In genomic region chr3R:5485295-5485718, dm6 we compare ENCODE assay signal across 1 fruit fly cellular context.
TF ChIP-seq lines count a peak whose summit lies in the region.

CG31550 (plus strand) TSS chr3R:5485543.

TF ChIP-seq in whole organism, embryonic, 481 proteins besides CTCF, POLR2A, EP300 and RAD21 (continued from another document and continues in another):
- TF ChIP-seq Dll (GFP tag; IDR thresholded peaks at IDR 0.05; lab: Robert Waterston, UW; ENCODE audit: partially characterized antibody) (0 out of 4 replicates have a peak, but pooled peaks have one; percentile 44), Xrp1 (GFP tag; IDR thresholded peaks at IDR 0.05; lab: Robert Waterston, UW) (peak; percentile 84), Dip3 (GFP tag; optimal IDR thresholded peaks at IDR 0.05; lab: Kevin White, UChicago) (peak; percentile 19), Deaf1 (tag; optimal IDR thresholded peaks at IDR 0.05; lab: Kevin White, UChicago) (no peak), Dp (GFP tag; optimal IDR thresholded peaks at IDR 0.05; lab: Kevin White, UChicago) (no peak), Rfx (GFP tag; IDR thresholded peaks at IDR 0.05; lab: Robert Waterston, UW) (peak; percentile 86), Adf1 (GFP tag; IDR thresholded peaks at IDR 0.05; lab: Robert Waterston, UW) (no peak), jumu (GFP tag; optimal IDR thresholded peaks at IDR 0.05; lab: Kevin White, UChicago) (no peak), CG4360 (GFP tag; IDR thresholded peaks at IDR 0.05; lab: Robert Waterston, UW) (no peak), sna (GFP tag; IDR thresholded peaks at IDR 0.05; lab: Robert Waterston, UW; ENCODE audit: partially characterized antibody) (no peak), BEAF-32 (GFP tag; optimal IDR thresholded peaks at IDR 0.05; lab: Kevin White, UChicago) (no peak), CG33557 (GFP tag; optimal IDR thresholded peaks at IDR 0.05; lab: Kevin White, UChicago) (no peak), bsh (GFP tag; optimal IDR thresholded peaks at IDR 0.05; lab: Kevin White, UChicago) (peak in 1 of 2 experiments; percentile 70), CG3065 (GFP tag; optimal IDR thresholded peaks at IDR 0.05; lab: Kevin White, UChicago) (no peak), fd3F (GFP tag; optimal IDR thresholded peaks at IDR 0.05; lab: Kevin White, UChicago) (peak; percentile 66), hth (optimal IDR thresholded peaks at IDR 0.05; lab: Kevin White, UChicago) (no peak), CG9437 (GFP tag; optimal IDR thresholded peaks at IDR 0.05; lab: Kevin White, UChicago) (peak; percentile 40), CG17612 (GFP tag; IDR thresholded peaks at IDR 0.05; lab: Robert Waterston, UW) (0 out of 2 replicates have a peak, but pooled peaks have one; percentile 9), ci (GFP tag; IDR thresholded peaks at IDR 0.05; lab: Robert Waterston, UW) (peak; percentile 76), corto (GFP tag; optimal IDR thresholded peaks at IDR 0.05; lab: Kevin White, UChicago) (no peak), CG9727 (GFP tag; optimal IDR thresholded peaks at IDR 0.05; lab: Kevin White, UChicago) (peak; percentile 77), crol (GFP tag; IDR thresholded peaks at IDR 0.05; lab: Robert Waterston, UW) (no peak), dati (GFP tag; IDR thresholded peaks at IDR 0.05; lab: Robert Waterston, UW) (no peak), Vsx1 (GFP tag; optimal IDR thresholded peaks at IDR 0.05; lab: Kevin White, UChicago) (no peak), gcm (GFP tag; optimal IDR thresholded peaks at IDR 0.05; lab: Kevin White, UChicago) (no peak), HLHmδ (GFP tag; optimal IDR thresholded peaks at IDR 0.05; lab: Kevin White, UChicago) (no peak), CG6791 (GFP tag; IDR thresholded peaks at IDR 0.05; lab: Robert Waterston, UW; ENCODE audit: partially characterized antibody) (no peak), pita (GFP tag; optimal IDR thresholded peaks at IDR 0.05; lab: Kevin White, UChicago) (no peak), NfI (GFP tag; optimal IDR thresholded peaks at IDR 0.05; lab: Kevin White, UChicago) (peak; percentile 76), ash1 (GFP tag; optimal IDR thresholded peaks at IDR 0.05; lab: Kevin White, UChicago) (no peak), CG11456 (GFP tag; IDR thresholded peaks at IDR 0.05; lab: Robert Waterston, UW) (peak; percentile 83), mld (GFP tag; IDR thresholded peaks at IDR 0.05; lab: Robert Waterston, UW; ENCODE audit: partially characterized antibody) (no peak), ara (GFP tag; IDR thresholded peaks at IDR 0.05; lab: Robert Waterston, UW) (peak; percentile 55; the same call in 1 of the 2 replicates), Poxn (GFP tag; IDR thresholded peaks at IDR 0.05; lab: Robert Waterston, UW) (no peak), Lpt (GFP tag; optimal IDR thresholded peaks at IDR 0.05; lab: Kevin White, UChicago) (no peak), CHES-1-like (GFP tag; optimal IDR thresholded peaks at IDR 0.05; lab: Kevin White, UChicago) (no peak), CG31388 (GFP tag; optimal IDR thresholded peaks at IDR 0.05; lab: Kevin White, UChicago) (peak; percentile 52), dpn (GFP tag; optimal IDR thresholded peaks at IDR 0.05; lab: Kevin White, UChicago) (peak; percentile 44 to 77), pho (GFP tag; optimal IDR thresholded peaks at IDR 0.05; lab: Kevin White, UChicago) (peak; percentile 39), E2f1 (GFP tag; IDR thresholded peaks at IDR 0.05; lab: Robert Waterston, UW) (peak; percentile 62; the same call in 1 of the 2 replicates), CG4730 (GFP tag; IDR thresholded peaks at IDR 0.05; lab: Robert Waterston, UW) (peak; percentile 67), CG2116 (GFP tag; optimal IDR thresholded peaks at IDR 0.05; lab: Kevin White, UChicago) (peak; percentile 50), en (GFP tag; optimal IDR thresholded peaks at IDR 0.05; lab: Kevin White, UChicago) (no peak), CG3407 (GFP tag; optimal IDR thresholded peaks at IDR 0.05; lab: Kevin White, UChicago) (no peak), row (GFP tag; IDR thresholded peaks at IDR 0.05; lab: Robert Waterston, UW) (peak; percentile 88), HLH54F (GFP tag; optimal IDR thresholded peaks at IDR 0.05; lab: Kevin White, UChicago) (peak; percentile 58), CG10321 (GFP tag; IDR thresholded peaks at IDR 0.05; lab: Robert Waterston, UW) (no peak), Lim3 (GFP tag; IDR thresholded peaks at IDR 0.05; lab: Robert Waterston, UW) (no peak), CG2889 (GFP tag; IDR thresholded peaks at IDR 0.05; lab: Robert Waterston, UW) (peak; percentile 62; the same call in 1 of the 3 replicates), ranshi (GFP tag; IDR thresholded peaks at IDR 0.05; lab: Robert Waterston, UW) (peak; percentile 78), Nf-YB (GFP tag; optimal IDR thresholded peaks at IDR 0.05; lab: Kevin White, UChicago) (peak; percentile 42), CG9932 (GFP tag; IDR thresholded peaks at IDR 0.05; lab: Robert Waterston, UW) (peak; percentile 90), ro (GFP tag; IDR thresholded peaks at IDR 0.05; lab: Robert Waterston, UW) (peak; percentile 49), run (tag; optimal IDR thresholded peaks at IDR 0.05; lab: Kevin White, UChicago) (no peak), CG10147 (GFP tag; optimal IDR thresholded peaks at IDR 0.05; lab: Kevin White, UChicago) (peak; percentile 64), dan (GFP tag; IDR thresholded peaks at IDR 0.05; lab: Robert Waterston, UW) (no peak), wdn (GFP tag; IDR thresholded peaks at IDR 0.05; lab: Robert Waterston, UW) (peak; percentile 60), Aef1 (GFP tag; IDR thresholded peaks at IDR 0.05; lab: Robert Waterston, UW) (peak; percentile 71), jing (GFP tag; optimal IDR thresholded peaks at IDR 0.05; lab: Kevin White, UChicago) (no peak), CG13775 (GFP tag; optimal IDR thresholded peaks at IDR 0.05; lab: Kevin White, UChicago) (peak; percentile 66), gce (GFP tag; IDR thresholded peaks at IDR 0.05; lab: Robert Waterston, UW) (0 out of 3 replicates have a peak, but pooled peaks have one; percentile 44), CG3847 (GFP tag; IDR thresholded peaks at IDR 0.05; lab: Robert Waterston, UW) (peak; percentile 81), shn (GFP tag; optimal IDR thresholded peaks at IDR 0.05; lab: Kevin White, UChicago) (peak; percentile 45), CG15269 (tag; optimal IDR thresholded peaks at IDR 0.05; lab: Kevin White, UChicago) (peak; percentile 76), CG10979 (tag; optimal IDR thresholded peaks at IDR 0.05; lab: Kevin White, UChicago) (peak; percentile 62), CG8089 (GFP tag; optimal IDR thresholded peaks at IDR 0.05; lab: Kevin White, UChicago) (no peak), CG3838 (GFP tag; optimal IDR thresholded peaks at IDR 0.05; lab: Kevin White, UChicago) (no peak), Ets97D (GFP tag; optimal IDR thresholded peaks at IDR 0.05; lab: Kevin White, UChicago) (no peak), Jarid2 (GFP tag; optimal IDR thresholded peaks at IDR 0.05; lab: Kevin White, UChicago) (peak; percentile 20), sima (GFP tag; optimal IDR thresholded peaks at IDR 0.05; lab: Kevin White, UChicago) (no peak), CG4617 (GFP tag; optimal IDR thresholded peaks at IDR 0.05; lab: Kevin White, UChicago; ENCODE audit: borderline replicate concordance) (peak; percentile 75), z (GFP tag; IDR thresholded peaks at IDR 0.05; lab: Robert Waterston, UW) (no peak), h (optimal IDR thresholded peaks at IDR 0.05; lab: Kevin White, UChicago) (no peak), ab (GFP tag; optimal IDR thresholded peaks at IDR 0.05; lab: Kevin White, UChicago) (no peak), Ravus (GFP tag; IDR thresholded peaks at IDR 0.05; lab: Robert Waterston, UW) (peak; percentile 43), lilli (GFP tag; optimal IDR thresholded peaks at IDR 0.05; lab: Kevin White, UChicago) (peak; percentile 72), CG4707 (GFP tag; optimal IDR thresholded peaks at IDR 0.05; lab: Kevin White, UChicago) (no peak), Mes4 (GFP tag; optimal IDR thresholded peaks at IDR 0.05; lab: Kevin White, UChicago) (no peak), nerfin-1 (tag; optimal IDR thresholded peaks at IDR 0.05; lab: Kevin White, UChicago) (peak; percentile 60), inv (GFP tag; IDR thresholded peaks at IDR 0.05; lab: Robert Waterston, UW; ENCODE audit: partially characterized antibody) (no peak), CG14860 (GFP tag; IDR thresholded peaks at IDR 0.05; lab: Robert Waterston, UW; ENCODE audit: partially characterized antibody) (no peak), insv (GFP tag; optimal IDR thresholded peaks at IDR 0.05; lab: Kevin White, UChicago) (peak in 1 of 2 experiments; percentile 16), CG9876 (GFP tag; optimal IDR thresholded peaks at IDR 0.05; lab: Kevin White, UChicago) (peak; percentile 18), Hsf (GFP tag; optimal IDR thresholded peaks at IDR 0.05; lab: Kevin White, UChicago) (peak; percentile 51), Abd-B (GFP tag; optimal IDR thresholded peaks at IDR 0.05; lab: Kevin White, UChicago) (peak; percentile 74), Ada2b (GFP tag; IDR thresholded peaks at IDR 0.05; lab: Robert Waterston, UW) (peak; percentile 72), dysf (GFP tag; IDR thresholded peaks at IDR 0.05; lab: Robert Waterston, UW) (peak; percentile 81), sc (optimal IDR thresholded peaks at IDR 0.05; lab: Kevin White, UChicago) (no peak), sc (GFP tag; optimal IDR thresholded peaks at IDR 0.05; lab: Kevin White, UChicago) (no peak), Sox102F (GFP tag; optimal IDR thresholded peaks at IDR 0.05; lab: Kevin White, UChicago) (peak; percentile 73), CG7928 (GFP tag; optimal IDR thresholded peaks at IDR 0.05; lab: Kevin White, UChicago) (no peak), CG33213 (GFP tag; optimal IDR thresholded peaks at IDR 0.05; lab: Kevin White, UChicago) (no peak), usp (GFP tag; optimal IDR thresholded peaks at IDR 0.05; lab: Kevin White, UChicago) (no peak), CG18476 (GFP tag; optimal IDR thresholded peaks at IDR 0.05; lab: Kevin White, UChicago) (peak; percentile 27), Bgb (GFP tag; IDR thresholded peaks at IDR 0.05; lab: Robert Waterston, UW; ENCODE audit: partially characterized antibody) (no peak), CG1792 (GFP tag; optimal IDR thresholded peaks at IDR 0.05; lab: Kevin White, UChicago) (peak; percentile 18), gsb-n (tag; optimal IDR thresholded peaks at IDR 0.05; lab: Kevin White, UChicago) (no peak), BtbVII (GFP tag; optimal IDR thresholded peaks at IDR 0.05; lab: Kevin White, UChicago) (peak; percentile 29), Hr3 (GFP tag; optimal IDR thresholded peaks at IDR 0.05; lab: Kevin White, UChicago) (peak; percentile 74), jigr1 (GFP tag; IDR thresholded peaks at IDR 0.05; lab: Robert Waterston, UW) (no peak), toy (GFP tag; IDR thresholded peaks at IDR 0.05; lab: Robert Waterston, UW) (peak; percentile 44; the same call in 1 of the 2 replicates), CG30403 (GFP tag; optimal IDR thresholded peaks at IDR 0.05; lab: Kevin White, UChicago) (peak; percentile 78), CG6272 (GFP tag; IDR thresholded peaks at IDR 0.05; lab: Robert Waterston, UW) (peak; percentile 59), bcd (GFP tag; optimal IDR thresholded peaks at IDR 0.05; lab: Kevin White, UChicago) (peak; percentile 64), CG18599 (GFP tag; optimal IDR thresholded peaks at IDR 0.05; lab: Kevin White, UChicago) (peak; percentile 55), CG11696 (GFP tag; IDR thresholded peaks at IDR 0.05; lab: Robert Waterston, UW) (no peak), CG7271 (tag; optimal IDR thresholded peaks at IDR 0.05; lab: Kevin White, UChicago) (peak; percentile 38), NC2β (GFP tag; optimal IDR thresholded peaks at IDR 0.05; lab: Kevin White, UChicago) (no peak), CG32772 (GFP tag; IDR thresholded peaks at IDR 0.05; lab: Robert Waterston, UW) (peak; percentile 68), CG4820 (GFP tag; optimal IDR thresholded peaks at IDR 0.05; lab: Kevin White, UChicago) (peak; percentile 29), cad (GFP tag; optimal IDR thresholded peaks at IDR 0.05; lab: Kevin White, UChicago) (no peak), CG12155 (GFP tag; optimal IDR thresholded peaks at IDR 0.05; lab: Kevin White, UChicago) (peak; percentile 64), chm (GFP tag; IDR thresholded peaks at IDR 0.05; lab: Robert Waterston, UW) (no peak), D19A (tag; optimal IDR thresholded peaks at IDR 0.05; lab: Kevin White, UChicago) (no peak), CG12071 (GFP tag; optimal IDR thresholded peaks at IDR 0.05; lab: Kevin White, UChicago) (no peak), HmgD (GFP tag; optimal IDR thresholded peaks at IDR 0.05; lab: Kevin White, UChicago) (no peak), Sin3A (optimal IDR thresholded peaks at IDR 0.05; lab: Kevin White, UChicago) (no peak), sug (tag; optimal IDR thresholded peaks at IDR 0.05; lab: Kevin White, UChicago) (peak; percentile 55), CG6683 (GFP tag; optimal IDR thresholded peaks at IDR 0.05; lab: Kevin White, UChicago) (no peak), pzg (GFP tag; optimal IDR thresholded peaks at IDR 0.05; lab: Kevin White, UChicago) (peak; percentile 46), CG10565 (GFP tag; optimal IDR thresholded peaks at IDR 0.05; lab: Kevin White, UChicago) (no peak), CG15696 (tag; optimal IDR thresholded peaks at IDR 0.05; lab: Kevin White, UChicago) (peak; percentile 63), lbe (GFP tag; optimal IDR thresholded peaks at IDR 0.05; lab: Kevin White, UChicago) (peak; percentile 23), fd102C (GFP tag; optimal IDR thresholded peaks at IDR 0.05; lab: Kevin White, UChicago) (peak; percentile 3), Oli (tag; optimal IDR thresholded peaks at IDR 0.05; lab: Kevin White, UChicago) (peak; percentile 43), dmrt11E (tag; optimal IDR thresholded peaks at IDR 0.05; lab: Kevin White, UChicago) (peak; percentile 75), mirr (GFP tag; optimal IDR thresholded peaks at IDR 0.05; lab: Kevin White, UChicago) (no peak), trh (GFP tag; optimal IDR thresholded peaks at IDR 0.05; lab: Kevin White, UChicago) (peak; percentile 39), CG6854 (GFP tag; optimal IDR thresholded peaks at IDR 0.05; lab: Kevin White, UChicago) (no peak), CG15011 (GFP tag; optimal IDR thresholded peaks at IDR 0.05; lab: Kevin White, UChicago) (no peak), Ets65A (GFP tag; lab: Kevin White, UChicago) (peak; percentile 91), CG30431 (GFP tag; optimal IDR thresholded peaks at IDR 0.05; lab: Kevin White, UChicago) (no peak), CG9797 (GFP tag; optimal IDR thresholded peaks at IDR 0.05; lab: Kevin White, UChicago) (peak; percentile 39), CG8765 (GFP tag; IDR thresholded peaks at IDR 0.05; lab: Robert Waterston, UW) (no peak)
